Worm (Caenorhabditis elegans): ENCODE results near the gene ZK470.14.

ce11 chrX:4196431-4196830 lies 29.2 kb downstream of the ZK470.14 start, which contains the start of gene F20B6.4:
- TF ChIP-seq cog-1 (tag; optimal IDR thresholded peaks at IDR 0.05) = no peak
- no peak for TF ChIP-seq tab-1 (GFP tag; IDR thresholded peaks at IDR 0.05)
- TF ChIP-seq klf-2 (GFP tag; conservative IDR thresholded peaks at IDR 0.05) = no peak
- no peak for TF ChIP-seq flt-1 (GFP tag; IDR thresholded peaks at IDR 0.05)
- TF ChIP-seq T22C8.4 (GFP tag; IDR thresholded peaks at IDR 0.05) = no peak
- no peak for TF ChIP-seq ref-1 (GFP tag; conservative IDR thresholded peaks at IDR 0.05)
- TF ChIP-seq med-1 (GFP tag; optimal IDR thresholded peaks at IDR 0.05; ENCODE audit: insufficient read depth) = no peak
